Fruit fly (Drosophila melanogaster) whole organism, wandering third instar larva: Measurements from ENCODE around the gene JTBR.

ENCODE experiments used
- Abd-B ChIP-seq: fragments of >200 bp; optimal IDR thresholded peaks from 2 replicates; lab custom pipeline; 2017; ENCODE audit warnings: missing biosample characterization, missing genetic modification characterization
- CG32264 ChIP-seq: fragments of 200-800 bp; sonication (Bioruptor generic); optimal IDR thresholded peaks from 2 replicates; lab custom pipeline; 2016; ENCODE audit warnings: missing biosample characterization, missing genetic modification characterization
- CG9705 ChIP-seq: fragments of 200-800 bp; sonication (Bioruptor generic); optimal IDR thresholded peaks from 2 replicates; lab custom pipeline; 2018; ENCODE audit warnings: missing biosample characterization, mild to moderate bottlenecking, missing genetic modification characterization
- CrebA ChIP-seq: fragments of 200-800 bp; sonication (Bioruptor generic); optimal IDR thresholded peaks from 2 replicates; lab custom pipeline; 2016; ENCODE audit warnings: missing biosample characterization, mild to moderate bottlenecking, missing genetic modification characterization, borderline replicate concordance
- Dfd ChIP-seq: fragments of >200 bp; optimal IDR thresholded peaks from 2 replicates; lab custom pipeline; 2017; ENCODE audit warnings: missing biosample characterization, missing genetic modification characterization
- Dif ChIP-seq: fragments of 200-275, 200-300 bp; sonication (Bioruptor generic); optimal IDR thresholded peaks from 2 replicates; lab custom pipeline; 2018; ENCODE audit warnings: missing biosample characterization, missing genetic modification characterization; ENCODE audit not compliant: partially characterized antibody
- HLH106 ChIP-seq: fragments of 200-800 bp; optimal IDR thresholded peaks from 3 replicates; lab custom pipeline; 2019; ENCODE audit warnings: missing biosample characterization, mild to moderate bottlenecking, missing genetic modification characterization, moderate library complexity
- Hnf4 ChIP-seq: fragments of 200-800 bp; sonication (Bioruptor generic); optimal IDR thresholded peaks from 2 replicates; lab custom pipeline; 2016; ENCODE audit warnings: missing biosample characterization, mild to moderate bottlenecking, missing genetic modification characterization
- Hr78 ChIP-seq: fragments of >200 bp; optimal IDR thresholded peaks from 2 replicates; lab custom pipeline; 2017; ENCODE audit warnings: missing biosample characterization, missing genetic modification characterization
- Hr83 ChIP-seq: fragments of 200-300 bp; sonication (Bioruptor generic); optimal IDR thresholded peaks from 2 replicates; lab custom pipeline; 2016; ENCODE audit warnings: missing biosample characterization, mild to moderate bottlenecking, missing genetic modification characterization, moderate library complexity; ENCODE audit not compliant: poor library complexity, severe bottlenecking
- Jra ChIP-seq: sonication (Bioruptor generic); optimal IDR thresholded peaks from 2 replicates; lab custom pipeline; 2016; ENCODE audit warnings: missing biosample characterization, missing genetic modification characterization
- Mio ChIP-seq: sonication (Bioruptor generic); optimal IDR thresholded peaks from 2 replicates; lab custom pipeline; 2016; ENCODE audit warnings: missing biosample characterization, missing genetic modification characterization
- Myc ChIP-seq: fragments of >200 bp; optimal IDR thresholded peaks from 2 replicates; lab custom pipeline; 2017
- N ChIP-seq: fragments of >200 bp; optimal IDR thresholded peaks from 2 replicates; lab custom pipeline; 2018; ENCODE audit warnings: missing biosample characterization, missing external identifiers, missing genetic modification characterization
- OdsH ChIP-seq: fragments of 200-800 bp; sonication (Bioruptor generic); optimal IDR thresholded peaks from 2 replicates; lab custom pipeline; 2016; ENCODE audit warnings: missing biosample characterization, mild to moderate bottlenecking, missing genetic modification characterization
- Rel ChIP-seq, 2 experiments: fragments of 200-800 bp; sonication (Bioruptor generic) in 1 of 2; optimal IDR thresholded peaks; 2 replicates in 1 of 2; 3 replicates in 1 of 2; lab custom pipeline; 2016 to 2019; ENCODE audit warnings: mild to moderate bottlenecking in 2 of 2, missing biosample characterization in 2 of 2, missing genetic modification characterization in 2 of 2, moderate library complexity in 1 of 2
- Vsx2 ChIP-seq: fragments of 200-300, 225-300 bp; sonication (Bioruptor generic); optimal IDR thresholded peaks from 2 replicates; lab custom pipeline; 2018; ENCODE audit warnings: missing biosample characterization, missing genetic modification characterization; ENCODE audit not compliant: partially characterized antibody
- br ChIP-seq: fragments of 200-800 bp; sonication (Bioruptor generic); optimal IDR thresholded peaks from 2 replicates; lab custom pipeline; 2016; ENCODE audit warnings: missing biosample characterization, missing genetic modification characterization
- brk ChIP-seq: fragments of 200-800 bp; sonication (Bioruptor generic); optimal IDR thresholded peaks from 2 replicates; lab custom pipeline; 2016; ENCODE audit warnings: missing biosample characterization, mild to moderate bottlenecking, missing genetic modification characterization
- dl ChIP-seq, 2 experiments: fragments of 175-275, 200-275 bp in 1 of 2; fragments of 200-275 bp in 1 of 2; sonication (Bioruptor generic); optimal IDR thresholded peaks; lab custom pipeline; 2018; ENCODE audit warnings: mild to moderate bottlenecking in 2 of 2, missing biosample characterization in 2 of 2, missing genetic modification characterization in 2 of 2, moderate library complexity in 2 of 2; ENCODE audit not compliant: partially characterized antibody in 2 of 2, insufficient read depth in 1 of 2
- dmrt93B ChIP-seq: fragments of 200-800 bp; sonication (Bioruptor generic); optimal IDR thresholded peaks from 2 replicates; lab custom pipeline; 2018; ENCODE audit warnings: missing biosample characterization, mild to moderate bottlenecking, missing genetic modification characterization
- dsf ChIP-seq: sonication (Bioruptor generic); optimal IDR thresholded peaks from 2 replicates; lab custom pipeline; 2016; ENCODE audit warnings: missing biosample characterization, missing genetic modification characterization, borderline replicate concordance
- ey ChIP-seq: fragments of 200-800 bp; sonication (Bioruptor generic); optimal IDR thresholded peaks from 2 replicates; lab custom pipeline; 2016; ENCODE audit warnings: missing biosample characterization, missing genetic modification characterization
- foxo ChIP-seq, 2 experiments: fragments of 200-800 bp; sonication (Bioruptor generic); optimal IDR thresholded peaks; 2 replicates in 1 of 2; 3 replicates in 1 of 2; lab custom pipeline; 2016 to 2017; ENCODE audit warnings: missing biosample characterization in 2 of 2, missing genetic modification characterization in 2 of 2
- fru ChIP-seq: fragments of 200-800 bp; sonication (Bioruptor generic); optimal IDR thresholded peaks from 3 replicates; lab custom pipeline; 2016; ENCODE audit warnings: missing biosample characterization, mild to moderate bottlenecking, missing genetic modification characterization
- h ChIP-seq: fragments of 200-800 bp; sonication (Bioruptor generic); optimal IDR thresholded peaks from 3 replicates; lab custom pipeline; 2016; ENCODE audit warnings: missing biosample characterization, mild to moderate bottlenecking, missing genetic modification characterization
- jim ChIP-seq: fragments of 175-275, 200-325 bp; sonication (Bioruptor generic); optimal IDR thresholded peaks from 2 replicates; lab custom pipeline; 2016; ENCODE audit warnings: missing biosample characterization, mild to moderate bottlenecking, missing genetic modification characterization
- pan ChIP-seq: fragments of >200 bp; optimal IDR thresholded peaks from 2 replicates; lab custom pipeline; 2017
- psq ChIP-seq: fragments of 200-800 bp; sonication (Bioruptor generic); optimal IDR thresholded peaks from 3 replicates; lab custom pipeline; 2017; ENCODE audit warnings: missing biosample characterization, mild to moderate bottlenecking, missing genetic modification characterization, moderate library complexity
- sage ChIP-seq: fragments of 200-800 bp; sonication (Bioruptor generic); optimal IDR thresholded peaks from 2 replicates; lab custom pipeline; 2016; ENCODE audit warnings: missing biosample characterization, mild to moderate bottlenecking, missing genetic modification characterization
- tai ChIP-seq: sonication (Bioruptor generic); optimal IDR thresholded peaks from 2 replicates; lab custom pipeline; 2016; ENCODE audit warnings: missing biosample characterization, missing genetic modification characterization
- usp ChIP-seq: fragments of >200 bp; optimal IDR thresholded peaks from 2 replicates; lab custom pipeline; 2017; ENCODE audit warnings: missing biosample characterization, missing genetic modification characterization
- woc ChIP-seq: sonication (Bioruptor generic); optimal IDR thresholded peaks from 2 replicates; lab custom pipeline; 2016; ENCODE audit warnings: missing biosample characterization, mild to moderate bottlenecking, missing genetic modification characterization

Gene JTBR

DNA sequence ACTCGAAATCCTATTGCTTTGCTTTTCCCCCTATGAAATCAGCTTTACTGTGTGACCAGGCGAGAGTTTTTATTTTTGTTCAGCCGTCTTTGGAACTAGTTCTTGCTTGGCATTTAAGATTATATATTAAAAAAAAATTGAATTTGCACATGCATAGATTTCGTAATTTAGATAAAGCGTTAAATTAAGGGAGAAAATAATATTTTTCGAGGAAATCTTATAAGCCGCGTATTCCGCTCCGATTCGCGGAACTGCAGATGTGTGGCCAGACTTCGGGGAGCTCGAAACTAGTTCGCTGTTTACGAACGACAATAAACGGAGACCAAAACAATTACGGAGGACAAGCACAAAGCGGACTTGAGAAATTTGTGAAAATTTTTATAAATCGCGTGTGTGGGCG is at the start of gene JTBR, which contains the start of gene CG42676:
Gene JTBR (minus strand): TSS at position 55 of the 400 bp plus-strand sequence.
Gene CG42676 (plus strand): TSS at position 306 of the 400 bp plus-strand sequence.
- TF ChIP-seq dl (GFP tag; optimal IDR thresholded peaks at IDR 0.05; lab: Kevin White, UChicago; ENCODE audit: insufficient read depth in 1 of 2, partially characterized antibody in 2 of 2) (no peak), CG32264 (no peak), foxo (GFP tag; optimal IDR thresholded peaks at IDR 0.05; lab: Kevin White, UChicago) (no peak), Rel (GFP tag; optimal IDR thresholded peaks at IDR 0.05; lab: Kevin White, UChicago) (no peak), Rel (tag; optimal IDR thresholded peaks at IDR 0.05; lab: Kevin White, UChicago) (peak; percentile 64), pan (lab: Kevin White, UChicago) (no peak), Jra (GFP tag; lab: Kevin White, UChicago) (no peak), N (GFP tag; lab: Kevin White, UChicago) (no peak), fru (no peak), h (GFP tag; lab: Kevin White, UChicago) (no peak), OdsH (no peak), psq (GFP tag; lab: Kevin White, UChicago) (peak; percentile 99), Abd-B (GFP tag; lab: Kevin White, UChicago) (no peak), ey (GFP tag; lab: Kevin White, UChicago) (no peak), dmrt93B (GFP tag; lab: Kevin White, UChicago) (no peak), brk (no peak), jim (GFP tag; lab: Kevin White, UChicago) (no peak), Dif (GFP tag; lab: Kevin White, UChicago) (no peak), HLH106 (tag; lab: Kevin White, UChicago) (peak; percentile 6)

DNA sequence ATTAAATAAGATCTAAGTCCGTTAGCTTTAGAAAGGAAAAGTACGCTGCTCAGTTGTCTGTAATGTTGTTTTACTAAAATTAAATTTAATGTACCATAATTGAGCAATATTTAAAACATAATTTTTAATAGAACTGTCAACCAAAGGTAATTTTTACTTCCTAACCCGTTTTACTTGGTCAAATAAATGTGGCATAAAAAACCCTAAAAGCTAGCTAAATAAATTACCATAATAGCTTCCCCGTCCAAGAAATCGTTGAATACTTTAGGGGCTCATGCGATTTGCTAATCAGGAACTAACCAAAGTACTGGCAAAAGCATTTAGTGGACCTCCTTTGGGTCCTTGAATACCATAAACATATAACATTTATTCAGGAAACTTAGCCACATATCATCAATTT is 47.8 kb upstream of the JTBR start:
- TF ChIP-seq N (GFP tag; lab: Kevin White, UChicago): peak; percentile 14
- TF ChIP-seq Dif (GFP tag; lab: Kevin White, UChicago): no peak
- no peak for TF ChIP-seq br (GFP tag; lab: Kevin White, UChicago)
- no peak for TF ChIP-seq h (GFP tag; lab: Kevin White, UChicago)
- no peak for TF ChIP-seq Abd-B (GFP tag; lab: Kevin White, UChicago)
- TF ChIP-seq CrebA (GFP tag; lab: Kevin White, UChicago): no peak
- TF ChIP-seq Rel (GFP tag; optimal IDR thresholded peaks at IDR 0.05; lab: Kevin White, UChicago): no peak
- no peak for TF ChIP-seq Rel (tag; optimal IDR thresholded peaks at IDR 0.05; lab: Kevin White, UChicago)
- no peak for TF ChIP-seq usp (GFP tag; lab: Kevin White, UChicago)
- no peak for TF ChIP-seq pan (lab: Kevin White, UChicago)
- TF ChIP-seq Hnf4 (GFP tag; lab: Kevin White, UChicago): no peak
- peak; percentile 52 for TF ChIP-seq Vsx2 (GFP tag; lab: Kevin White, UChicago)
- TF ChIP-seq OdsH: no peak
- TF ChIP-seq Dfd (GFP tag; lab: Kevin White, UChicago): no peak
- peak; percentile 67 for TF ChIP-seq Myc

DNA sequence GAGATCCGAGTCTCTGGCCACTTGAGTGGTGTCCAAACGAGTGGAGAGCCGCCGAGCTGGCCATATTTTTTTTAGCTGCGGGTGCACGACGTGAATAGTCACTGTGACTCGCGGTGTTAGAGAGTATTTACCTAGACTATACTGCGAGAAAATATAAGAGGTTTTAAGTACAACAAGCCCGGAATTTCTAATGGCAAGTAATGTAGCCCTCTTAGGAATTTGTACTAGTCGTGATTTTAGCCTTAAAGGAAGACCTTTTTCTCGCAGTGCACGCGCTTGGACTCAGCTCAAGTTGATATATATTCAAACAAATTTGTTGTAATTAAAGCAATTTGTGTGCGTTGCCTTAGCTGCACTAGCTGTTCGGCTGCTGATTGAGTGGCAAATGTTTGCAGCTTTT is 41.9 kb upstream of the JTBR start:
- TF ChIP-seq Mio (GFP tag; lab: Kevin White, UChicago): no peak
- no peak for TF ChIP-seq tai (GFP tag; lab: Kevin White, UChicago)
- TF ChIP-seq usp (GFP tag; lab: Kevin White, UChicago): no peak
- TF ChIP-seq OdsH: no peak
- no peak for TF ChIP-seq Myc
- no peak for TF ChIP-seq sage (GFP tag; lab: Kevin White, UChicago)
- TF ChIP-seq CG9705 (GFP tag; lab: Kevin White, UChicago): no peak
- TF ChIP-seq h (GFP tag; lab: Kevin White, UChicago): no peak
- no peak for TF ChIP-seq Abd-B (GFP tag; lab: Kevin White, UChicago)
- no peak for TF ChIP-seq dl (GFP tag; optimal IDR thresholded peaks at IDR 0.05; lab: Kevin White, UChicago; ENCODE audit: insufficient read depth in 1 of 2, partially characterized antibody in 2 of 2)
- TF ChIP-seq CrebA (GFP tag; lab: Kevin White, UChicago): no peak
- no peak for TF ChIP-seq woc (GFP tag; lab: Kevin White, UChicago)
- no peak for TF ChIP-seq Dif (GFP tag; lab: Kevin White, UChicago)
- no peak for TF ChIP-seq dsf
- no peak for TF ChIP-seq pan (lab: Kevin White, UChicago)
- no peak for TF ChIP-seq Hr78 (GFP tag; lab: Kevin White, UChicago)
- TF ChIP-seq Hr83 (GFP tag; lab: Kevin White, UChicago): no peak
- no peak for TF ChIP-seq psq (GFP tag; lab: Kevin White, UChicago)
